Worm (Caenorhabditis elegans): ENCODE results near the gene vps-50.

The vps-50 gene

ce11 chrIII:10903009-10903609 lies 34.1 kb downstream of the vps-50 start:
- TF ChIP-seq ztf-1 (GFP tag; conservative IDR thresholded peaks at IDR 0.05) (no peak), mdl-1 (tag; optimal IDR thresholded peaks at IDR 0.05) (peak in 1 of 2 experiments; percentile 12), crh-2 (tag; optimal IDR thresholded peaks at IDR 0.05) (peak; percentile 75), zag-1 (tag; optimal IDR thresholded peaks at IDR 0.05) (peak; percentile 44), unc-55 (GFP tag; optimal IDR thresholded peaks at IDR 0.05) (peak; percentile 26), nhr-6 (tag; optimal IDR thresholded peaks at IDR 0.05) (peak; percentile 31), ama-1 (optimal IDR thresholded peaks at IDR 0.05) (no peak), C34F6.9 (tag; optimal IDR thresholded peaks at IDR 0.05) (peak; percentile 65), snpc-4 (tag; optimal IDR thresholded peaks at IDR 0.05) (no peak), nhr-21 (tag; optimal IDR thresholded peaks at IDR 0.05) (peak; percentile 19), lin-11 (tag; optimal IDR thresholded peaks at IDR 0.05) (peak; percentile 20), lsy-2 (tag; optimal IDR thresholded peaks at IDR 0.05) (peak in 1 of 2 experiments; percentile 52), skn-1 (tag; optimal IDR thresholded peaks at IDR 0.05) (no peak)

DNA sequence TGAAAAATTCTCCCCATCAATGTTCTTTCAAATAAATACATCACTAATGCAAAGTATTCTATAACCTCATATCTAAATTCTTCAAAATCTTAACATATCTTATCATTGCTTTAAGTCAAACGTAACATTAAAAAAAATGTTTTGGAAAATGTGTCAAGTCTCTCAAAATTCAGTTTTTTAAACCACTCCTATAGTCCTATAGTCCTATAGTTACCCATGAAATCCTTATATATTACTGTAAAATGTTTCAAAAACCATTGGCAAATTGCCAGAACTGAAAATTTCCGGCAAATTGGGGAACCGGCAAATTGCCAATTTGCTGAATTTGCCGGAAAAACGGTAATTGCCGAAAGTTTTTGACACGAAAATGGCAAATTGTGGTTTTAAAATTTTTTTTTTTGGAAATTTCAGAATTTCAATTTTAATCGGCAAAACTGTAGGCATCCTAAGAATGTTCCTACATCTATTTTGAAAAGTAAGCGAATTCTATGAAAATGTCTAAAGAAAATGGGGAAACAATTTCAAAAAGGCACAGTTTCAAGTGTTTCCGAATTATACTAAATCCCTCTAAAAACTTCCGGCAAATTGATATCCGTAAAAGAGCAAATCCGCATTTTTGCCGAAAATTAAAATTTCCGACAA lies 35.4 kb downstream of the vps-50 start:
- TF ChIP-seq blmp-1 (tag; optimal IDR thresholded peaks at IDR 0.05; ENCODE audit: insufficient read depth) (no peak), mdl-1 (tag; optimal IDR thresholded peaks at IDR 0.05) (no peak), lin-13 (GFP tag; optimal IDR thresholded peaks at IDR 0.05) (no peak), nhr-237 (tag; optimal IDR thresholded peaks at IDR 0.05) (no peak), egl-27 (tag; optimal IDR thresholded peaks at IDR 0.05) (no peak), unc-62 (GFP tag; optimal IDR thresholded peaks at IDR 0.05) (no peak), elt-3 (tag; optimal IDR thresholded peaks at IDR 0.05) (no peak), nhr-25 (tag; optimal IDR thresholded peaks at IDR 0.05) (peak; percentile 97), C34F6.9 (tag; optimal IDR thresholded peaks at IDR 0.05) (no peak), sem-4 (tag; optimal IDR thresholded peaks at IDR 0.05) (no peak), nhr-21 (tag; optimal IDR thresholded peaks at IDR 0.05) (no peak), ztf-4 (tag; optimal IDR thresholded peaks at IDR 0.05) (no peak), unc-55 (GFP tag; optimal IDR thresholded peaks at IDR 0.05) (no peak), gmeb-1 (tag; optimal IDR thresholded peaks at IDR 0.05) (peak; percentile 13), lin-11 (tag; optimal IDR thresholded peaks at IDR 0.05) (no peak)

- TF ChIP-seq nhr-11 (tag; optimal IDR thresholded peaks at IDR 0.05) (no peak), nhr-77 (tag; optimal IDR thresholded peaks at IDR 0.05) (no peak), unc-39 (tag; optimal IDR thresholded peaks at IDR 0.05) (no peak), sem-4 (tag; optimal IDR thresholded peaks at IDR 0.05) (peak; percentile 34), ztf-4 (tag; optimal IDR thresholded peaks at IDR 0.05) (no peak), crh-2 (tag; optimal IDR thresholded peaks at IDR 0.05) (peak; percentile 1), ceh-82 (tag; optimal IDR thresholded peaks at IDR 0.05) (peak; percentile 54), lin-39 (tag; optimal IDR thresholded peaks at IDR 0.05) (no peak), elt-1 (tag; optimal IDR thresholded peaks at IDR 0.05) (no peak), lsy-2 (tag; optimal IDR thresholded peaks at IDR 0.05) (peak in 1 of 2 experiments; percentile 50), mab-5 (tag; optimal IDR thresholded peaks at IDR 0.05) (peak; percentile 64), blmp-1 (tag; optimal IDR thresholded peaks at IDR 0.05; ENCODE audit: insufficient read depth) (peak; percentile 35), lin-13 (GFP tag; optimal IDR thresholded peaks at IDR 0.05) (peak; percentile 26), unc-55 (GFP tag; optimal IDR thresholded peaks at IDR 0.05) (peak; percentile 70), ZK546.5 (tag; optimal IDR thresholded peaks at IDR 0.05) (no peak), F13H6.1 (tag; optimal IDR thresholded peaks at IDR 0.05) (peak; percentile 48), nhr-129 (tag; optimal IDR thresholded peaks at IDR 0.05) (peak; percentile 23), elt-3 (tag; optimal IDR thresholded peaks at IDR 0.05) (no peak), R02D3.7 (tag; optimal IDR thresholded peaks at IDR 0.05) (no peak), C34F6.9 (tag; optimal IDR thresholded peaks at IDR 0.05) (peak; percentile 76), dmd-4 (tag; optimal IDR thresholded peaks at IDR 0.05) (no peak), gmeb-1 (tag; optimal IDR thresholded peaks at IDR 0.05) (peak; percentile 91), nhr-25 (tag; optimal IDR thresholded peaks at IDR 0.05) (peak; percentile 97), snpc-4 (tag; optimal IDR thresholded peaks at IDR 0.05) (no peak), mdl-1 (tag; optimal IDR thresholded peaks at IDR 0.05) (no peak), nhr-6 (tag; optimal IDR thresholded peaks at IDR 0.05) (peak; percentile 46), ztf-11 (tag; optimal IDR thresholded peaks at IDR 0.05) (no peak), nhr-12 (tag; optimal IDR thresholded peaks at IDR 0.05) (no peak), unc-62 (GFP tag; optimal IDR thresholded peaks at IDR 0.05) (no peak), sma-9 (GFP tag; optimal IDR thresholded peaks at IDR 0.05) (peak; percentile 53), sma-9 (tag; optimal IDR thresholded peaks at IDR 0.05) (no peak), egl-27 (tag; optimal IDR thresholded peaks at IDR 0.05) (no peak), nhr-10 (tag; optimal IDR thresholded peaks at IDR 0.05) (no peak)
Observed at ce11 chrIII:10905112-10905511, 36.1 kb downstream of the vps-50 start.

All from whole organism, L2 larva.